Worm (Caenorhabditis elegans) whole organism, L3 larva: ENCODE measurements around the gene D1086.17.
A peak's percentile ranks its signal among the peaks of the same experiment; 100 is the strongest.

Source experiments
- R02D3.7 ChIP-seq: fragments of 150-350 bp; optimal IDR thresholded peaks from 2 replicates; lab custom pipeline; 2014; ENCODE audit warnings: missing biosample characterization, missing genetic modification characterization
- ZK546.5 ChIP-seq: sonication (generic microtip); optimal IDR thresholded peaks from 2 replicates; lab custom pipeline; 2017; ENCODE audit warnings: missing biosample characterization, missing genetic modification characterization
- ceh-16 ChIP-seq: sonication (generic microtip); optimal IDR thresholded peaks from 2 replicates; lab custom pipeline; 2017; ENCODE audit warnings: missing biosample characterization, missing genetic modification characterization
- ceh-28 ChIP-seq: fragments of 150-350 bp; optimal IDR thresholded peaks from 2 replicates; lab custom pipeline; 2014; ENCODE audit warnings: missing biosample characterization, missing genetic modification reagents, missing genetic modification characterization
- ceh-82 ChIP-seq: fragments of 150-350 bp; optimal IDR thresholded peaks from 2 replicates; lab custom pipeline; 2014; ENCODE audit warnings: missing biosample characterization, missing genetic modification characterization
- egl-27 ChIP-seq: sonication (generic microtip); optimal IDR thresholded peaks from 4 replicates; lab custom pipeline; 2017; ENCODE audit warnings: missing biosample characterization, missing genetic modification reagents, missing genetic modification characterization
- egl-5 ChIP-seq: fragments of 150-350 bp; optimal IDR thresholded peaks from 2 replicates; lab custom pipeline; 2017; ENCODE audit warnings: missing biosample characterization, missing genetic modification reagents, missing genetic modification characterization, inconsistent platforms
- elt-1 ChIP-seq: fragments of 150-350 bp; optimal IDR thresholded peaks from 2 replicates; lab custom pipeline; 2014; ENCODE audit warnings: missing biosample characterization, missing genetic modification characterization
- elt-2 ChIP-seq: sonication (generic microtip); optimal IDR thresholded peaks from 2 replicates; lab custom pipeline; 2016; ENCODE audit warnings: missing genetic modification reagents, mild to moderate bottlenecking, missing genetic modification characterization, missing compliant biosample characterization
- elt-3 ChIP-seq, 3 experiments: fragments of 150-350 bp in 1 of 3; sonication (generic microtip) in 2 of 3; optimal IDR thresholded peaks; 2 replicates in 2 of 3; 4 replicates in 1 of 3; lab custom pipeline; 2014 to 2017; ENCODE audit warnings: missing biosample characterization in 3 of 3, missing genetic modification characterization in 3 of 3
- eor-1 ChIP-seq, 2 experiments: fragments of 150-350 bp; optimal IDR thresholded peaks; 2 replicates each; lab custom pipeline; 2014 to 2018; ENCODE audit warnings: missing biosample characterization in 2 of 2, missing genetic modification characterization in 2 of 2
- fkh-10 ChIP-seq: sonication (generic microtip); optimal IDR thresholded peaks from 2 replicates; lab custom pipeline; 2017; ENCODE audit warnings: missing biosample characterization, missing genetic modification reagents, missing genetic modification characterization
- fkh-2 ChIP-seq: fragments of 150-350 bp; optimal IDR thresholded peaks from 2 replicates; lab custom pipeline; 2014; ENCODE audit warnings: missing biosample characterization, missing genetic modification reagents, missing genetic modification characterization
- fos-1 ChIP-seq: fragments of 150-350 bp; optimal IDR thresholded peaks from 2 replicates; lab custom pipeline; 2014; ENCODE audit warnings: missing biosample characterization, missing genetic modification characterization
- hmg-11 ChIP-seq: sonication (generic microtip); optimal IDR thresholded peaks from 2 replicates; lab custom pipeline; 2016; ENCODE audit warnings: missing genetic modification characterization, missing compliant biosample characterization
- lin-15B ChIP-seq: fragments of 150-350 bp; optimal IDR thresholded peaks from 2 replicates; lab custom pipeline; 2014; ENCODE audit warnings: missing biosample characterization, missing genetic modification characterization
- lsy-12 ChIP-seq: sonication (generic microtip); optimal IDR thresholded peaks from 2 replicates; lab custom pipeline; 2016; ENCODE audit warnings: mild to moderate bottlenecking, missing genetic modification characterization, missing compliant biosample characterization
- mml-1 ChIP-seq: fragments of 150-350 bp; sonication (generic microtip); optimal IDR thresholded peaks from 3 replicates; lab custom pipeline; 2014; ENCODE audit warnings: missing biosample characterization, missing genetic modification characterization
- nfya-1 ChIP-seq: sonication (generic microtip); optimal IDR thresholded peaks from 2 replicates; lab custom pipeline; 2017; ENCODE audit warnings: missing genetic modification characterization, mild to moderate bottlenecking, missing compliant biosample characterization, antibody characterized with exemption, moderate library complexity; ENCODE audit not compliant: insufficient read depth
- nhr-11 ChIP-seq: fragments of 150-350 bp; optimal IDR thresholded peaks from 2 replicates; lab custom pipeline; 2014; ENCODE audit warnings: missing biosample characterization, missing genetic modification characterization
- nhr-23 ChIP-seq: fragments of 150-350 bp; optimal IDR thresholded peaks from 2 replicates; lab custom pipeline; 2014; ENCODE audit warnings: missing biosample characterization, missing genetic modification reagents, missing genetic modification characterization
- nhr-237 ChIP-seq: fragments of 150-350 bp; optimal IDR thresholded peaks from 2 replicates; lab custom pipeline; 2014; ENCODE audit warnings: missing biosample characterization, missing genetic modification characterization
- nhr-25 ChIP-seq: sonication (generic microtip); optimal IDR thresholded peaks from 2 replicates; lab custom pipeline; 2017; ENCODE audit warnings: missing biosample characterization, missing genetic modification characterization
- nhr-43 ChIP-seq: sonication (generic microtip); optimal IDR thresholded peaks from 2 replicates; lab custom pipeline; 2016; ENCODE audit warnings: mild to moderate bottlenecking, missing genetic modification characterization, missing compliant biosample characterization; ENCODE audit not compliant: poor library complexity, severe bottlenecking
- nhr-67 ChIP-seq: fragments of 150-350 bp; optimal IDR thresholded peaks from 2 replicates; lab custom pipeline; 2014; ENCODE audit warnings: missing biosample characterization, missing genetic modification characterization
- nhr-76 ChIP-seq: fragments of 150-350 bp; sonication (generic microtip); optimal IDR thresholded peaks from 5 replicates; lab custom pipeline; 2014; ENCODE audit warnings: missing biosample characterization, missing genetic modification characterization
- nhr-77 ChIP-seq: fragments of 150-350 bp; optimal IDR thresholded peaks from 2 replicates; lab custom pipeline; 2014; ENCODE audit warnings: missing biosample characterization, missing genetic modification characterization
- pqm-1 ChIP-seq: fragments of 150-350 bp; optimal IDR thresholded peaks from 2 replicates; lab custom pipeline; 2017; ENCODE audit warnings: missing biosample characterization, missing genetic modification characterization, inconsistent platforms
- sea-2 ChIP-seq: fragments of 150-350 bp; sonication (generic microtip); optimal IDR thresholded peaks from 4 replicates; lab custom pipeline; 2014; ENCODE audit warnings: missing biosample characterization, missing genetic modification reagents, missing genetic modification characterization
- skn-1 ChIP-seq: fragments of 150-350 bp; optimal IDR thresholded peaks from 2 replicates; lab custom pipeline; 2014; ENCODE audit warnings: missing biosample characterization, missing genetic modification characterization
- unc-39 ChIP-seq: sonication (generic microtip); optimal IDR thresholded peaks from 4 replicates; lab custom pipeline; 2017; ENCODE audit warnings: missing biosample characterization, missing genetic modification characterization
- unc-62 ChIP-seq: fragments of 150-350 bp; sonication (generic microtip); optimal IDR thresholded peaks from 4 replicates; lab custom pipeline; 2014; ENCODE audit warnings: missing biosample characterization, missing genetic modification reagents, missing genetic modification characterization
- zag-1 ChIP-seq: fragments of 150-350 bp; optimal IDR thresholded peaks from 2 replicates; lab custom pipeline; 2014; ENCODE audit warnings: missing biosample characterization, missing genetic modification characterization
- ztf-11 ChIP-seq: fragments of 150-350 bp; optimal IDR thresholded peaks from 2 replicates; lab custom pipeline; 2014; ENCODE audit warnings: missing biosample characterization, missing genetic modification characterization
- ztf-4 ChIP-seq: fragments of 150-350 bp; optimal IDR thresholded peaks from 2 replicates; lab custom pipeline; 2014; ENCODE audit warnings: missing biosample characterization, missing genetic modification characterization

The D1086.17 gene

DNA sequence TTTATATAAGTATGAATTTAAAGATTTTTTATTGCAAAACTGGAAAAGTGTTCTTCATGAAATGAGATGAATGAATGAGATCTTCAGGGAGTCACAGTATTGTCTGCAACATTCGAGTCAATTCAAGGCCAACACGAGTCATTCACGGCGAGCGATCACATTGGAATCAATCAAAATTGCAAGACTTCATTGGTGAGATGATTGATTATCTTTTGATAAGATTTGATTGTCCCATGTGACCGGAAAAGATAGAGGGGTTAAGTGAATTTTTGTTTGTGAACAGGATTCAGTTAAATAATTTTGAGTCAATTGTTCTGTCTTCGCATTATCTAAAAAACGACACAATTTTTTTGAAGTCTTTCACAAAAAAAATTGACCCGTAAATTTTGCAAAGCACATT is 27.3 kb downstream of the D1086.17 start:
- TF ChIP-seq ztf-11 (tag; lab: Kevin White, UChicago) (no peak), nhr-77 (tag; lab: Kevin White, UChicago) (no peak), nhr-23 (tag; lab: Kevin White, UChicago) (peak; percentile 78), elt-3 (tag; optimal IDR thresholded peaks at IDR 0.05; lab: Kevin White, UChicago) (no peak), nhr-43 (peak; percentile 32), nhr-11 (tag; lab: Kevin White, UChicago) (no peak), nhr-76 (no peak), sea-2 (GFP tag; lab: Kevin White, UChicago) (no peak), mml-1 (tag; lab: Kevin White, UChicago) (no peak), nhr-25 (tag; lab: Kevin White, UChicago) (peak; percentile 56), ceh-16 (tag; lab: Kevin White, UChicago) (no peak), lin-15B (tag; lab: Kevin White, UChicago) (no peak)

ce11 chrV:14097358-14097757 is 29.7 kb downstream of the D1086.17 start:
- TF ChIP-seq egl-27 (tag; lab: Kevin White, UChicago), result no peak
- TF ChIP-seq nhr-237 (tag; lab: Kevin White, UChicago), result no peak
- TF ChIP-seq ztf-4 (tag; lab: Kevin White, UChicago), result no peak
- no peak for TF ChIP-seq elt-3 (tag; optimal IDR thresholded peaks at IDR 0.05; lab: Kevin White, UChicago)
- TF ChIP-seq unc-39 (tag; lab: Kevin White, UChicago), result no peak
- no peak for TF ChIP-seq elt-1 (tag; lab: Kevin White, UChicago)
- no peak for TF ChIP-seq elt-2 (tag; lab: Kevin White, UChicago)
- TF ChIP-seq lsy-12 (tag; lab: Kevin White, UChicago), result no peak
- TF ChIP-seq, all 47 proteins: peak for 0

DNA sequence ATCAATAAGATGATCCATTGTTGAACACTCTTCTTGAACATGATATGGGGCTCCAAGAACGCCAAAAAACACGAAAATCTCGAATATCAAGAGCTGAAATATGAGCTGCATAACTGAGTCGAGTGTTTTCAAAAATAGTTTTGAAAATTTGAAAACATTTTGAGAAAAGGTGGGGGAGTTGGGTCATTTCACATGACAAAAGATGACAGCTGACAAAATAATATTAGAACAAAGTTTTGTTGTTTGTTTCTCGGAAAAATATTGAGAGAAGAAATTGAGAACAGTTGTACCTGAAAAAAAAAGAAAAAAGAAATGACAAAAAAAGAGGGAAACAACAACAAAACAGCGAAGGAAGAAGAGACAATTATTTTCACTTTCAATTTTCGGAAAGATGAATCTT is 30.9 kb downstream of the D1086.17 start, which contains the start of the genes D1086.2 and D1086.1:
Gene D1086.2 (minus strand): TSS at position 150 of the 400 bp plus-strand sequence.
Gene D1086.1 (plus strand): TSS at position 340 of the 400 bp plus-strand sequence.
- TF ChIP-seq nhr-67 (tag; lab: Kevin White, UChicago) (no peak), hmg-11 (tag; lab: Kevin White, UChicago) (no peak), elt-3 (tag; optimal IDR thresholded peaks at IDR 0.05; lab: Kevin White, UChicago) (no peak), elt-1 (tag; lab: Kevin White, UChicago) (no peak), nhr-23 (tag; lab: Kevin White, UChicago) (no peak), lsy-12 (tag; lab: Kevin White, UChicago) (no peak), R02D3.7 (no peak), unc-39 (tag; lab: Kevin White, UChicago) (no peak), nfya-1 (tag; lab: Kevin White, UChicago) (no peak), ceh-28 (no peak), egl-5 (tag; lab: Kevin White, UChicago) (no peak), zag-1 (tag; lab: Kevin White, UChicago) (no peak), unc-62 (GFP tag; lab: Kevin White, UChicago) (no peak), ceh-82 (tag; lab: Kevin White, UChicago) (no peak), ceh-16 (tag; lab: Kevin White, UChicago) (no peak), pqm-1 (tag; lab: Kevin White, UChicago) (no peak), nhr-77 (tag; lab: Kevin White, UChicago) (no peak)

ce11 chrV:14100886-14101285 is 33.2 kb downstream of the D1086.17 start, which contains the start of gene D1086.12:
Gene D1086.12 (plus strand): TSS chrV:14101186.
- TF ChIP-seq fkh-2 (tag; lab: Kevin White, UChicago), result no peak
- peak; percentile 24 for TF ChIP-seq nfya-1 (tag; lab: Kevin White, UChicago)
- TF ChIP-seq eor-1 (tag; optimal IDR thresholded peaks at IDR 0.05; lab: Kevin White, UChicago), result no peak

DNA sequence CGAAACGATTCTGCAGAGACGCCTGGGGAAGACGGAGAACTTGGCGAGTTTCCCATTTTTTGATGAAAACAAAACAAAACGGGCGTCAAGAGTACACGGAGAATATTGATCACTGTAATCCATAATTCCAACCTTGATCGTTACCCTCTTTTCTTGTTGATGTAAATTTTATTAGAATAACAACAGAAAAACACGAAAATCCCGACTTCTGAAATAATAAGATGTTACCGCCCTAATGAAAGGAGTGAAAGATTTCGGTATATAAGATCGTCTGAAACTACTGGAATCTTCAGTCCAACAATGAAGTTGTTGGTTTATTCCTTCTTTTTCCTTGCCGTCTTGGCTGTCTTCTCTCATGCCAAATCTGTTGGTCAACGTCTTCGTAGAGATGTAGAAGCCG is 36.3 kb downstream of the D1086.17 start, which contains the start of gene D1086.9:
Gene D1086.9 (plus strand): TSS at position 301 of the 400 bp plus-strand sequence.
- TF ChIP-seq ceh-28 (no peak), pqm-1 (tag; lab: Kevin White, UChicago) (no peak), unc-62 (GFP tag; lab: Kevin White, UChicago) (no peak), nhr-23 (tag; lab: Kevin White, UChicago) (no peak), nhr-25 (tag; lab: Kevin White, UChicago) (no peak), nhr-11 (tag; lab: Kevin White, UChicago) (no peak), mml-1 (tag; lab: Kevin White, UChicago) (no peak), egl-5 (tag; lab: Kevin White, UChicago) (no peak), sea-2 (GFP tag; lab: Kevin White, UChicago) (no peak), fkh-2 (tag; lab: Kevin White, UChicago) (no peak), hmg-11 (tag; lab: Kevin White, UChicago) (no peak), ZK546.5 (no peak), fkh-10 (GFP tag; lab: Kevin White, UChicago) (no peak), fos-1 (no peak), zag-1 (tag; lab: Kevin White, UChicago) (no peak), skn-1 (tag; lab: Kevin White, UChicago) (no peak), ceh-16 (tag; lab: Kevin White, UChicago) (no peak)
